Worm (Caenorhabditis elegans) whole organism, mixed stage, embryonic: ENCODE data around the gene T28D6.7.

Experiments
- blmp-1 ChIP-seq: fragments of 150-350 bp; optimal IDR thresholded peaks from 2 replicates; lab custom pipeline; 2014; ENCODE audit warnings: missing biosample characterization, missing genetic modification characterization
- elt-3 ChIP-seq: fragments of 150-350 bp; optimal IDR thresholded peaks from 2 replicates; lab custom pipeline; 2014; ENCODE audit warnings: missing biosample characterization, missing genetic modification characterization
- lin-13 ChIP-seq: fragments of 150-350 bp; optimal IDR thresholded peaks from 2 replicates; lab custom pipeline; 2014; ENCODE audit warnings: missing biosample characterization, missing genetic modification characterization
- lsy-2 ChIP-seq: fragments of 150-350 bp; optimal IDR thresholded peaks from 2 replicates; lab custom pipeline; 2014; ENCODE audit warnings: missing biosample characterization, missing genetic modification characterization
- nhr-237 ChIP-seq: fragments of 150-350 bp; optimal IDR thresholded peaks from 2 replicates; lab custom pipeline; 2014; ENCODE audit warnings: missing biosample characterization, missing genetic modification characterization
- sem-2 ChIP-seq: fragments of 200-800 bp; sonication (Bioruptor generic); optimal IDR thresholded peaks from 2 replicates; lab custom pipeline; 2018; ENCODE audit warnings: mild to moderate bottlenecking, missing genetic modification characterization, missing compliant biosample characterization
- snpc-4 ChIP-seq: fragments of 150-350 bp; optimal IDR thresholded peaks from 2 replicates; lab custom pipeline; 2014; ENCODE audit warnings: missing biosample characterization, missing genetic modification characterization
- unc-39 ChIP-seq: fragments of 150-350 bp; optimal IDR thresholded peaks from 2 replicates; lab custom pipeline; 2014; ENCODE audit warnings: missing biosample characterization, missing genetic modification characterization
- unc-62 ChIP-seq: fragments of 150-350 bp; optimal IDR thresholded peaks from 2 replicates; lab custom pipeline; 2014; ENCODE audit warnings: missing biosample characterization, missing genetic modification reagents, missing genetic modification characterization
- zip-8 ChIP-seq: fragments of 150-350 bp; optimal IDR thresholded peaks from 2 replicates; lab custom pipeline; 2014; ENCODE audit warnings: missing biosample characterization, missing genetic modification characterization
- ztf-11 ChIP-seq: fragments of 150-350 bp; optimal IDR thresholded peaks from 2 replicates; lab custom pipeline; 2014; ENCODE audit warnings: missing biosample characterization, missing genetic modification characterization

ce11 chrIII:11324093-11324492 is 22.2 kb downstream of the T28D6.7 start:
- TF ChIP-seq snpc-4 (tag; lab: Kevin White, UChicago) (no peak), lsy-2 (tag; lab: Kevin White, UChicago) (no peak), lin-13 (no peak), elt-3 (no peak), unc-62 (GFP tag; lab: Kevin White, UChicago) (no peak), sem-2 (GFP tag; lab: Kevin White, UChicago) (no peak), nhr-237 (tag; lab: Kevin White, UChicago) (no peak), unc-39 (tag; lab: Kevin White, UChicago) (no peak), ztf-11 (tag; lab: Kevin White, UChicago) (no peak), zip-8 (no peak), blmp-1 (no peak)
